In the genomic region with DNA sequence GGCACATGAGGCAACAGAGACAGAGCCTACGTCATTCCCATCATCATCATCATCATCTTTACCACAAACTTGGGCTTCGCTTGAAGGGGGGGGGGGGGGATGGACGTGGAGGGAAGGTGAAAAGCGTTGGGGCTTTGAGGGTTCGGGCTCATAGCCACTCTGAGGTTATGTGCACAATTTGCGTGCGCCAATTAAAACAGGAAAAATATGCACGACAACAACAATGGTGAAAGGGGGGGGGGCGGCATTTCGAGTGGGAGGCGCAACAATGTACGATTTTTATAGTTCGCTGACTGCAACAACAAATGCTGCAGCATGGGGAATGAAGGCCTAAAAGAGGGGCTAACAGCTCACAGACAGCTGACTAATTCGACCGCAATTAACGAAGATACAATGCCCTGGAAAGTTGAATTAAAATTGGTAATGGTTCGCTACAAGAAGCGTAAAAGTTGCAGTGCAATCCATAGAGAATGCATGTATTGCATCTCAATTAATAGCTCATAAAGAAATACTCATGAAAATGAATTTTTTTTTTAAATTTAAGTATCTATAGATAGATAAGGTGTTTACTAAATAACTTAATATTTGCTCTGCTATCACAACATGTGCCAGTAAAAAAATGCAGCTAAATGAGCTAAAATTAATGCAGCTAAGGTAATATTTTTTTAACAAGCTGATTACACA, we compare ENCODE assay signal across 1 fruit fly cellular context.
TF ChIP-seq lines count a peak whose summit lies in the region.

No protein-coding gene starts in this region.

TF ChIP-seq in whole organism, embryonic, 481 proteins besides CTCF, POLR2A, EP300 and RAD21 (continued from another document):
- TF ChIP-seq dysf (GFP tag; IDR thresholded peaks at IDR 0.05; lab: Robert Waterston, UW) = no peak
- TF ChIP-seq CG10979 (tag; optimal IDR thresholded peaks at IDR 0.05; lab: Kevin White, UChicago) = no peak
- TF ChIP-seq Xrp1 (GFP tag; IDR thresholded peaks at IDR 0.05; lab: Robert Waterston, UW) = no peak
- no peak for TF ChIP-seq emc (GFP tag; optimal IDR thresholded peaks at IDR 0.05; lab: Kevin White, UChicago)
- TF ChIP-seq chm (GFP tag; IDR thresholded peaks at IDR 0.05; lab: Robert Waterston, UW) = no peak
- no peak for TF ChIP-seq run (tag; optimal IDR thresholded peaks at IDR 0.05; lab: Kevin White, UChicago)
- TF ChIP-seq vvl (GFP tag; IDR thresholded peaks at IDR 0.05; lab: Robert Waterston, UW) = no peak
- no peak for TF ChIP-seq mirr (GFP tag; optimal IDR thresholded peaks at IDR 0.05; lab: Kevin White, UChicago)
TF ChIP-seq in whole organism, embryonic: peak in this region for 5.
